Fruit fly (Drosophila melanogaster): ENCODE measurements around the gene CG11686.
A peak's percentile ranks its signal among the peaks of the same experiment; 100 is the strongest.

Gene CG11686

DNA sequence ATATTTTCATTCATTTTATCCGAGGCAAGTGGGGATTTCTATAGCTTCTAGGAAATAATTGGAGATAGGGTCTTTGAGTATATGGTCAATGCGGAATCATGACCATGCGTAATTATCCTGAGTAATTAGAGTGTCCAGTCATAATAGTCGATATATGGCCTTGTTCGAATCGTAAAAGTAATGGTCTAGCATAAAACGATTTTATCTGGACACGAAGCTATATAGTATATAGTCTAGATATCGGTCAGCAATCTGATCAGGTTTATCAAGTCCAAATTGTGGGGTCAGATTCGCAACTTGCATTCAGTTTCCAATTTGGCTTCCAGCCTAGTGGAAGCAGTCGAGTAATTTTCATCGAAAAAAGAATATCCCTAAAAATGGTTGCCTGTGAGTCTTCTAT is 42.2 kb downstream of the CG11686 start, which contains the start of gene CG32473:
TSS of gene CG32473 (plus strand) at position 301 of the 400 bp plus-strand sequence.
- TF ChIP-seq sug (tag; optimal IDR thresholded peaks at IDR 0.05) (peak; percentile 8), Taf1 (GFP tag; IDR thresholded peaks at IDR 0.05) (no peak)

DNA sequence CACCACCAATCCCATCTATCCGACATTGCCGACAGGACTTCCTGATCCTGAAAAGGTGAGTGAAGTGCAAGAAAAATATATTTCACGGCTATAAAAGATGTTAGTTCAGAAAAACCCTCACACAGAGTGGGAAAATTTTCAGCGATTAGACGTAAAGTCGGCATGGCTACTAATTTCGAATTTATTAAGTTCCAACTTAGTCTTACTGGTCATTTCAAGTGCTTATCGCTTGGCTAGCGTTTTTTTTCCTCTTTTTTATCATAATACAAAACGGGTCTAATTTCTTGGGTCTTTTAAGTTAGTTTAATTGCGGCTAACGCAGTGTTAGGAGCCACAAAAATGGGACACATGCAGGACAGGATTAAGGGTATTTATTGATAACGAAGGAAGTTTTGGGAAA is 43.0 kb downstream of the CG11686 start, which contains the start of gene CG43208:
TSS of gene CG43208 (plus strand) at position 301 of the 400 bp plus-strand sequence.
- TF ChIP-seq Sry-β (GFP tag; optimal IDR thresholded peaks at IDR 0.05) (no peak), lov (optimal IDR thresholded peaks at IDR 0.05) (no peak), lov (GFP tag; IDR thresholded peaks at IDR 0.05) (no peak), run (tag; optimal IDR thresholded peaks at IDR 0.05) (no peak), CG11504 (tag; optimal IDR thresholded peaks at IDR 0.05) (no peak), fd64A (GFP tag; optimal IDR thresholded peaks at IDR 0.05) (no peak), Nf-YB (GFP tag; optimal IDR thresholded peaks at IDR 0.05) (no peak), org-1 (GFP tag; optimal IDR thresholded peaks at IDR 0.05) (no peak), CG12236 (GFP tag; optimal IDR thresholded peaks at IDR 0.05) (no peak), CG6254 (GFP tag; optimal IDR thresholded peaks at IDR 0.05) (no peak), CG12744 (GFP tag; optimal IDR thresholded peaks at IDR 0.05) (no peak), CG17361 (GFP tag; IDR thresholded peaks at IDR 0.05) (no peak), ttk (GFP tag; IDR thresholded peaks at IDR 0.05) (no peak), abd-A (tag; optimal IDR thresholded peaks at IDR 0.05) (no peak), eve (GFP tag; optimal IDR thresholded peaks at IDR 0.05) (no peak), CG32532 (GFP tag; IDR thresholded peaks at IDR 0.05) (no peak), luna (GFP tag; optimal IDR thresholded peaks at IDR 0.05) (no peak)

DNA sequence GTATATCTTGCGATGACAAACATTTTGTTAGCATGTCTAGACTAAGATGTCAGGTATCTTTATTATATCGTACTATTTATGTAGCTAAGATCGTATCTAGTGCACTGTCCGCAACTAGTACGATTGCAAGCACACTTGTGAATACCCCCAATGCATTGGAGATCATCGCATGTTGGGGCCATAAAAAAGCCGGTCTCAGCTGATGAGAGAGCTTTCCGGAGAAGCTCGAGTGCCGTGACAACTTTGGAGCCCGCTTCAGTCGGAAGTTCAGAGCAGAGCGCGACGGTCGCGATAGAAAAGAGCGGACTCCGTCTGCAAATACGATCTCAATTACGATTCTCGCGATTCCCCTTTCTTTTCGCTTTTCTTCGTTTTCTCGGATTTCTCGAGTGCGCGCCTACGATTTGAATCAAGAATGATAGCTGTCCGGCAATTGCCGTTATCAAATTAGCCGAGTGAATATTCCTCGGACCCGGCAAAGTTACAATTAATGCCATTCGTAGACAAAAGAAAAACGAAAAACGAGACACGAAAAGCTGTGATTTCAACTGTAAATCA is 44.4 kb downstream of the CG11686 start:
- TF ChIP-seq ash1 (GFP tag; optimal IDR thresholded peaks at IDR 0.05) (no peak), CG11398 (GFP tag; optimal IDR thresholded peaks at IDR 0.05) (no peak), CG13287 (GFP tag; IDR thresholded peaks at IDR 0.05; ENCODE audit: partially characterized antibody) (peak; percentile 40; the same call in 1 of the 2 replicates), MBD-R2 (GFP tag; IDR thresholded peaks at IDR 0.05) (no peak), stwl (tag; optimal IDR thresholded peaks at IDR 0.05) (no peak), usp (GFP tag; optimal IDR thresholded peaks at IDR 0.05) (no peak), wek (GFP tag; optimal IDR thresholded peaks at IDR 0.05) (peak; percentile 86), CG17385 (GFP tag; optimal IDR thresholded peaks at IDR 0.05) (no peak), PHDP (tag; optimal IDR thresholded peaks at IDR 0.05) (no peak), Vsx1 (GFP tag; optimal IDR thresholded peaks at IDR 0.05) (no peak), Mes4 (GFP tag; optimal IDR thresholded peaks at IDR 0.05) (no peak), ind (GFP tag; optimal IDR thresholded peaks at IDR 0.05) (no peak), Hr51 (GFP tag; optimal IDR thresholded peaks at IDR 0.05) (no peak), Stat92E (GFP tag; optimal IDR thresholded peaks at IDR 0.05) (no peak), sna (GFP tag; IDR thresholded peaks at IDR 0.05; ENCODE audit: partially characterized antibody) (0 out of 2 replicates have a peak, but pooled peaks have one; percentile 24), Jarid2 (GFP tag; optimal IDR thresholded peaks at IDR 0.05) (peak; percentile 36), fru (optimal IDR thresholded peaks at IDR 0.05) (no peak), Spps (tag; optimal IDR thresholded peaks at IDR 0.05) (no peak), CG14050 (GFP tag; IDR thresholded peaks at IDR 0.05) (no peak), ro (GFP tag; IDR thresholded peaks at IDR 0.05) (no peak), chinmo (GFP tag; IDR thresholded peaks at IDR 0.05; ENCODE audit: partially characterized antibody) (0 out of 4 replicates have a peak, but pooled peaks have one; percentile 33), Trl (optimal IDR thresholded peaks at IDR 0.05) (peak; percentile 22 to 25), Trl (GFP tag; optimal IDR thresholded peaks at IDR 0.05) (no peak), Neu2 (GFP tag; optimal IDR thresholded peaks at IDR 0.05; ENCODE audit: borderline replicate concordance) (no peak), NFAT (GFP tag; IDR thresholded peaks at IDR 0.05) (no peak)

Measured in whole organism, embryonic.